Worm (Caenorhabditis elegans) whole organism, L4 larva: Measurements from ENCODE around the gene K02E2.7.
A peak's percentile ranks its signal among the peaks of the same experiment; 100 is the strongest.

Experiments
- D1046.2 ChIP-seq: fragments of 200-800 bp; sonication (Bioruptor generic); IDR thresholded peaks from 2 replicates; pipeline ENCODE4 v1.3.6; 2022; ENCODE audit warnings: missing genetic modification characterization, missing compliant biosample characterization
- F44E2.7 ChIP-seq: fragments of 200-800 bp; sonication (Bioruptor generic); IDR thresholded peaks from 2 replicates; pipeline ENCODE4 v2.1.2; 2022; ENCODE audit warnings: missing genetic modification characterization, missing compliant biosample characterization
- R02D3.7 ChIP-seq: fragments of 150-350 bp; sonication (generic microtip); optimal IDR thresholded peaks from 3 replicates; lab custom pipeline; 2014; ENCODE audit warnings: missing biosample characterization, missing genetic modification characterization
- Y105C5A.15 ChIP-seq: fragments of 200-800 bp; sonication (Bioruptor generic); IDR thresholded peaks from 2 replicates; pipeline ENCODE4 v1.3.6; 2022; ENCODE audit warnings: missing genetic modification characterization, missing compliant biosample characterization
- Y5F2A.4 ChIP-seq: fragments of 200-800 bp; sonication (Bioruptor generic); optimal IDR thresholded peaks from 2 replicates; lab custom pipeline; 2018; ENCODE audit warnings: mild to moderate bottlenecking, missing genetic modification characterization, missing compliant biosample characterization
- aha-1 ChIP-seq: fragments of 150-350 bp; peaks from one replicate; lab custom pipeline; 2014; ENCODE audit warnings: missing biosample characterization, missing genetic modification characterization
- ceh-28 ChIP-seq: fragments of 150-350 bp; optimal IDR thresholded peaks from 2 replicates; lab custom pipeline; 2014; ENCODE audit warnings: missing biosample characterization, missing genetic modification reagents, missing genetic modification characterization
- ceh-32 ChIP-seq: sonication (generic microtip); optimal IDR thresholded peaks from 2 replicates; lab custom pipeline; 2016; ENCODE audit warnings: mild to moderate bottlenecking, missing genetic modification characterization, missing compliant biosample characterization; ENCODE audit not compliant: poor library complexity
- daf-16 ChIP-seq, 3 experiments: sonication (generic microtip); optimal IDR thresholded peaks; 2 replicates each; lab custom pipeline; 2016 to 2017; ENCODE audit warnings: missing genetic modification characterization in 3 of 3, missing genetic modification reagents in 3 of 3, mild to moderate bottlenecking in 2 of 3, missing compliant biosample characterization in 2 of 3, missing biosample characterization in 1 of 3, moderate library complexity in 1 of 3
- dmd-8 ChIP-seq: fragments of 200-800 bp; sonication (Bioruptor generic); IDR thresholded peaks from 2 replicates; pipeline ENCODE4 v1.3.6; 2022; ENCODE audit warnings: missing genetic modification characterization, missing compliant biosample characterization
- dmd-9 ChIP-seq: fragments of 200-800 bp; sonication (Bioruptor generic); IDR thresholded peaks from 2 replicates; pipeline ENCODE4 v1.3.6; 2022; ENCODE audit warnings: missing genetic modification reagents, missing genetic modification characterization, missing compliant biosample characterization
- dpl-1 ChIP-seq: fragments of 150-350 bp; optimal IDR thresholded peaks from 2 replicates; lab custom pipeline; 2014; ENCODE audit warnings: missing biosample characterization, missing genetic modification reagents, missing genetic modification characterization
- duxl-1 ChIP-seq: sonication (generic microtip); optimal IDR thresholded peaks from 2 replicates; lab custom pipeline; 2016; ENCODE audit warnings: mild to moderate bottlenecking, missing genetic modification characterization, moderate library complexity, missing compliant biosample characterization; ENCODE audit not compliant: poor library complexity
- dve-1 ChIP-seq: sonication (generic microtip); optimal IDR thresholded peaks from 2 replicates; lab custom pipeline; 2017; ENCODE audit warnings: antibody characterized with exemption, mild to moderate bottlenecking, missing genetic modification characterization, missing compliant biosample characterization; ENCODE audit not compliant: insufficient read depth
- egl-43 ChIP-seq: fragments of 200-800 bp; sonication (Bioruptor generic); IDR thresholded peaks from 2 replicates; pipeline ENCODE4 v1.3.6; 2022; ENCODE audit warnings: missing genetic modification reagents, missing genetic modification characterization, missing compliant biosample characterization
- fkh-10 ChIP-seq: fragments of 150-350 bp; optimal IDR thresholded peaks from 2 replicates; lab custom pipeline; 2014; ENCODE audit warnings: missing biosample characterization, missing genetic modification reagents, missing genetic modification characterization
- fos-1 ChIP-seq: fragments of 150-350 bp; optimal IDR thresholded peaks from 2 replicates; lab custom pipeline; 2014; ENCODE audit warnings: missing biosample characterization, missing genetic modification characterization
- hif-1 ChIP-seq, 2 experiments: sonication (generic microtip); optimal IDR thresholded peaks; 2 replicates each; lab custom pipeline; 2016 to 2017; ENCODE audit warnings: missing compliant biosample characterization in 2 of 2, missing genetic modification characterization in 2 of 2, missing genetic modification reagents in 2 of 2, missing genotype in 2 of 2, mild to moderate bottlenecking in 1 of 2
- hlh-30 ChIP-seq: sonication (generic microtip); optimal IDR thresholded peaks from 2 replicates; lab custom pipeline; 2017; ENCODE audit warnings: antibody characterized with exemption, mild to moderate bottlenecking, missing genetic modification characterization, missing compliant biosample characterization; ENCODE audit not compliant: insufficient read depth
- hmg-1.1 ChIP-seq: fragments of 200-800 bp; sonication (Bioruptor generic); IDR thresholded peaks from 2 replicates; pipeline ENCODE4 v1.3.6; 2022; ENCODE audit warnings: missing genetic modification reagents, missing genetic modification characterization, missing compliant biosample characterization
- jun-1 ChIP-seq: fragments of 150-350 bp; optimal IDR thresholded peaks from 2 replicates; lab custom pipeline; 2014; ENCODE audit warnings: missing biosample characterization, missing genetic modification reagents, missing genetic modification characterization
- lin-13 ChIP-seq: fragments of 150-350 bp; optimal IDR thresholded peaks from 2 replicates; lab custom pipeline; 2014; ENCODE audit warnings: missing biosample characterization, missing genetic modification reagents, missing genetic modification characterization
- lin-38 ChIP-seq: fragments of 200-800 bp; sonication (Bioruptor generic); IDR thresholded peaks from 2 replicates; pipeline ENCODE4 v1.3.6; 2022; ENCODE audit warnings: missing genetic modification reagents, missing genetic modification characterization, missing compliant biosample characterization
- lir-3 ChIP-seq: sonication (generic microtip); optimal IDR thresholded peaks from 2 replicates; lab custom pipeline; 2016; ENCODE audit warnings: mild to moderate bottlenecking, missing genetic modification characterization, missing compliant biosample characterization
- lsy-2 ChIP-seq, 2 experiments: fragments of 150-350 bp in 1 of 2; sonication (generic microtip) in 1 of 2; optimal IDR thresholded peaks; 2 replicates each; lab custom pipeline; 2014 to 2017; ENCODE audit warnings: missing biosample characterization in 2 of 2, missing genetic modification characterization in 2 of 2
- madf-9 ChIP-seq: fragments of 200-800 bp; sonication (Bioruptor generic); conservative IDR thresholded peaks from 2 replicates; pipeline ENCODE4 v1.3.6; 2022; ENCODE audit warnings: missing genetic modification reagents, missing genetic modification characterization, missing compliant biosample characterization
- mdl-1 ChIP-seq, 2 experiments: fragments of 150-350 bp in 1 of 2; sonication (generic microtip) in 1 of 2; optimal IDR thresholded peaks; 2 replicates each; lab custom pipeline; 2014 to 2017; ENCODE audit warnings: missing biosample characterization in 2 of 2, missing genetic modification characterization in 2 of 2
- mep-1 ChIP-seq: fragments of 150-350 bp; sonication (generic microtip); optimal IDR thresholded peaks from 3 replicates; lab custom pipeline; 2014; ENCODE audit warnings: missing biosample characterization, missing genetic modification characterization
- nhr-10 ChIP-seq: fragments of 150-350 bp; optimal IDR thresholded peaks from 2 replicates; lab custom pipeline; 2014; ENCODE audit warnings: missing biosample characterization, missing genetic modification characterization
- nhr-11 ChIP-seq: fragments of 150-350 bp; optimal IDR thresholded peaks from 2 replicates; lab custom pipeline; 2014; ENCODE audit warnings: missing biosample characterization, missing genetic modification characterization
- nhr-28 ChIP-seq: fragments of 150-350 bp; optimal IDR thresholded peaks from 2 replicates; lab custom pipeline; 2014; ENCODE audit warnings: missing biosample characterization, missing genetic modification characterization
- nhr-41 ChIP-seq: fragments of 200-800 bp; sonication (Bioruptor generic); IDR thresholded peaks from 2 replicates; pipeline ENCODE4 v1.3.6; 2022; ENCODE audit warnings: missing genetic modification reagents, missing genetic modification characterization, missing compliant biosample characterization
- nhr-6 ChIP-seq: fragments of 150-350 bp; optimal IDR thresholded peaks from 2 replicates; lab custom pipeline; 2014; ENCODE audit warnings: missing biosample characterization, missing genetic modification characterization
- pha-4 ChIP-seq, 2 experiments: fragments of 150-350 bp in 1 of 2; fragments of 200-800 bp in 1 of 2; sonication (Bioruptor generic) in 1 of 2; IDR thresholded peaks in 1 of 2; optimal IDR thresholded peaks in 1 of 2; 2 replicates each; pipeline versions ENCODE4 v1.3.6 to Lab custom; 2014 to 2022; ENCODE audit warnings: missing genetic modification characterization in 2 of 2, missing genetic modification reagents in 2 of 2, missing biosample characterization in 1 of 2, missing compliant biosample characterization in 1 of 2
- rbr-2 ChIP-seq: sonication (generic microtip); optimal IDR thresholded peaks from 2 replicates; lab custom pipeline; 2016; ENCODE audit warnings: missing genotype, missing genetic modification characterization, missing compliant biosample characterization
- set-16 ChIP-seq: fragments of 200-800 bp; sonication (Bioruptor generic); IDR thresholded peaks from 2 replicates; pipeline ENCODE4 v1.3.6; 2022; ENCODE audit warnings: missing genetic modification reagents, missing genetic modification characterization, missing compliant biosample characterization
- tra-1 ChIP-seq: fragments of 200-800 bp; sonication (Bioruptor generic); IDR thresholded peaks from 2 replicates; pipeline ENCODE4 v1.3.6; 2022; ENCODE audit warnings: missing genetic modification reagents, missing genetic modification characterization, missing compliant biosample characterization
- unc-62 ChIP-seq, 3 experiments: fragments of 150-350 bp in 1 of 3; sonication (generic microtip); optimal IDR thresholded peaks in 2 of 3; peaks in 1 of 3; 1 replicate in 1 of 3; 2 replicates in 2 of 3; lab custom pipeline; 2014 to 2017; ENCODE audit warnings: missing biosample characterization in 3 of 3, missing genetic modification characterization in 3 of 3, missing genetic modification reagents in 3 of 3, missing genotype in 1 of 3
- ztf-11 ChIP-seq: fragments of 150-350 bp; optimal IDR thresholded peaks from 2 replicates; lab custom pipeline; 2014; ENCODE audit warnings: missing biosample characterization, missing genetic modification characterization

K02E2.7 gene

ce11 chrV:20399532-20400068 is 12.8 kb upstream of the K02E2.7 start:
- TF ChIP-seq hif-1 (tag; optimal IDR thresholded peaks at IDR 0.05; lab: Kevin White, UChicago) = no peak
- no peak for TF ChIP-seq ceh-28 (tag; lab: Kevin White, UChicago)
- TF ChIP-seq nhr-10 (tag; lab: Kevin White, UChicago) = no peak
- no peak for TF ChIP-seq fkh-10
- no peak for TF ChIP-seq Y105C5A.15
- no peak for TF ChIP-seq nhr-41 (GFP tag; lab: Robert Waterston, UW)
- TF ChIP-seq madf-9 (GFP tag; lab: Robert Waterston, UW) = no peak
- TF ChIP-seq F44E2.7 (GFP tag; lab: Robert Waterston, UW) = 0 out of 2 replicates have a peak, but pooled peaks have one; percentile 28
- peak; percentile 77 for TF ChIP-seq set-16 (GFP tag; lab: Robert Waterston, UW)
- 0 out of 2 replicates have a peak, but pooled peaks have one; percentile 37 for TF ChIP-seq dmd-9 (GFP tag; lab: Robert Waterston, UW)
- TF ChIP-seq egl-43 (GFP tag; lab: Robert Waterston, UW) = 0 out of 2 replicates have a peak, but pooled peaks have one; percentile 9

- TF ChIP-seq lir-3 (tag; lab: Kevin White, UChicago) (no peak), dmd-8 (no peak), R02D3.7 (no peak), ztf-11 (tag; lab: Kevin White, UChicago) (no peak)
These were observed 6.9 kb upstream of the K02E2.7 start, which contains the start of gene cnc-7 for ce11 chrV:20393773-20394172. TSS of gene cnc-7 (plus strand) at chrV:20394073.

ce11 chrV:20387415-20387814 is 573 bp upstream of the K02E2.7 start, which contains the start of gene F53H2.1:
TSS of gene F53H2.1 (plus strand) at chrV:20387715.
- TF ChIP-seq hmg-1.1 (GFP tag; lab: Robert Waterston, UW) = no peak
- no peak for TF ChIP-seq D1046.2
- no peak for TF ChIP-seq jun-1
- no peak for TF ChIP-seq daf-16 (GFP tag; optimal IDR thresholded peaks at IDR 0.05; lab: Kevin White, UChicago)
- TF ChIP-seq daf-16 (tag; optimal IDR thresholded peaks at IDR 0.05; lab: Kevin White, UChicago) = peak; percentile 25
- TF ChIP-seq fkh-10 = no peak
- no peak for TF ChIP-seq duxl-1 (tag; lab: Kevin White, UChicago)
- no peak for TF ChIP-seq Y5F2A.4 (GFP tag; lab: Kevin White, UChicago)
- TF ChIP-seq aha-1 (tag; lab: Kevin White, UChicago) = no peak
- TF ChIP-seq, all 104 proteins: peak for 1

- TF ChIP-seq hmg-1.1 (GFP tag; lab: Robert Waterston, UW) (peak; percentile 71), lin-13 (no peak), nhr-11 (peak; percentile 13), dpl-1 (peak; percentile 27), unc-62 (GFP tag; optimal IDR thresholded peaks at IDR 0.05 in 1 of 2; lab: Kevin White, UChicago) (peak in 1 of 2 experiments; percentile 94), unc-62 (tag; optimal IDR thresholded peaks at IDR 0.05; lab: Kevin White, UChicago) (no peak), daf-16 (GFP tag; optimal IDR thresholded peaks at IDR 0.05; lab: Kevin White, UChicago) (no peak), daf-16 (tag; optimal IDR thresholded peaks at IDR 0.05; lab: Kevin White, UChicago) (peak; percentile 9), madf-9 (GFP tag; lab: Robert Waterston, UW) (no peak), rbr-2 (peak; percentile 29), Y5F2A.4 (GFP tag; lab: Kevin White, UChicago) (no peak), hif-1 (tag; optimal IDR thresholded peaks at IDR 0.05; lab: Kevin White, UChicago) (no peak), nhr-6 (tag; lab: Kevin White, UChicago) (peak; percentile 70), dve-1 (tag; lab: Kevin White, UChicago) (peak; percentile 58), lsy-2 (tag; optimal IDR thresholded peaks at IDR 0.05; lab: Kevin White, UChicago) (peak in 1 of 2 experiments; percentile 60), pha-4 (GFP tag; IDR thresholded peaks at IDR 0.05; lab: Robert Waterston, UW) (no peak), pha-4 (tag; optimal IDR thresholded peaks at IDR 0.05; lab: Kevin White, UChicago) (peak; percentile 25), nhr-28 (tag; lab: Kevin White, UChicago) (peak; percentile 22), hlh-30 (tag; lab: Kevin White, UChicago) (peak; percentile 89), mep-1 (tag; lab: Kevin White, UChicago) (peak; percentile 58), fos-1 (tag; lab: Kevin White, UChicago) (no peak), duxl-1 (tag; lab: Kevin White, UChicago) (peak; percentile 93), ceh-32 (tag; lab: Kevin White, UChicago) (no peak), lin-38 (no peak), mdl-1 (tag; optimal IDR thresholded peaks at IDR 0.05; lab: Kevin White, UChicago) (peak in 1 of 2 experiments; percentile 65), tra-1 (GFP tag; lab: Robert Waterston, UW) (no peak)
These were observed 3.7 kb downstream of the K02E2.7 start, which contains the start of gene K02E2.11 for ce11 chrV:20383065-20383609. TSS of gene K02E2.11 (plus strand) at chrV:20383315.
